Fruit fly (Drosophila melanogaster) whole organism, embryonic: Measurements from ENCODE around the gene CG31098.

Experiments used
- Awh ChIP-seq: fragments of 200-800 bp; sonication (Bioruptor generic); IDR thresholded peaks from 2 replicates; pipeline ENCODE4, ENCODE4 v1.3.6; 2022; ENCODE audit warnings: missing biosample characterization, missing genetic modification characterization
- Bteb2 ChIP-seq: fragments of 200-800 bp; sonication (Bioruptor generic); optimal IDR thresholded peaks from 2 replicates; lab custom pipeline; 2016; ENCODE audit warnings: missing biosample characterization, missing genetic modification characterization
- CG10654 ChIP-seq: fragments of 200-800 bp; sonication (Bioruptor generic); optimal IDR thresholded peaks from 2 replicates; lab custom pipeline; 2016; ENCODE audit warnings: missing biosample characterization, missing genetic modification characterization
- CG11093 ChIP-seq: fragments of 200-800 bp; sonication (Bioruptor generic); IDR thresholded peaks from 3 replicates; pipeline ENCODE4 v1.3.6; 2022; ENCODE audit warnings: missing biosample characterization, missing genetic modification characterization
- CG11696 ChIP-seq: fragments of 200-800 bp; sonication (Bioruptor generic); IDR thresholded peaks from 2 replicates; pipeline ENCODE4 v1.3.6; 2022; ENCODE audit warnings: missing biosample characterization, missing genetic modification characterization
- CG12155 ChIP-seq: fragments of 200-800 bp; sonication (Bioruptor generic); optimal IDR thresholded peaks from 3 replicates; lab custom pipeline; 2016; ENCODE audit warnings: missing biosample characterization, missing genetic modification characterization
- CG15479 ChIP-seq: fragments of 200-800 bp; sonication (Bioruptor generic); optimal IDR thresholded peaks from 3 replicates; lab custom pipeline; 2019; ENCODE audit warnings: missing biosample characterization, mild to moderate bottlenecking, missing genetic modification characterization, moderate library complexity
- CG18011 ChIP-seq: fragments of 200-800 bp; sonication (Bioruptor generic); optimal IDR thresholded peaks from 2 replicates; lab custom pipeline; 2017; ENCODE audit warnings: missing biosample characterization, missing genetic modification characterization, mild to moderate bottlenecking, moderate library complexity, missing genotype
- CG18599 ChIP-seq: fragments of 200-800 bp; sonication (Bioruptor generic); optimal IDR thresholded peaks from 3 replicates; lab custom pipeline; 2017; ENCODE audit warnings: missing biosample characterization, missing genetic modification characterization, mild to moderate bottlenecking, moderate library complexity, missing genetic modification reagents
- CG2202 ChIP-seq: fragments of 200-800 bp; sonication (Bioruptor generic); optimal IDR thresholded peaks from 2 replicates; lab custom pipeline; 2018; ENCODE audit warnings: missing biosample characterization, mild to moderate bottlenecking, missing genetic modification characterization
- CG2712 ChIP-seq: fragments of 200-800 bp; optimal IDR thresholded peaks from 3 replicates; lab custom pipeline; 2019; ENCODE audit warnings: missing biosample characterization, mild to moderate bottlenecking, missing genetic modification characterization, moderate library complexity
- CG2875 ChIP-seq: fragments of 200-800 bp; sonication (Bioruptor generic); optimal IDR thresholded peaks from 2 replicates; lab custom pipeline; 2017; ENCODE audit warnings: missing biosample characterization, mild to moderate bottlenecking, missing genetic modification characterization, missing genetic modification reagents
- CG3065 ChIP-seq: fragments of 200-800 bp; sonication (Bioruptor generic); optimal IDR thresholded peaks from 2 replicates; lab custom pipeline; 2016; ENCODE audit warnings: missing biosample characterization, missing genetic modification characterization
- CG31441 ChIP-seq: fragments of 200-800 bp; sonication (Bioruptor generic); IDR thresholded peaks from 2 replicates; pipeline ENCODE4 v1.3.6; 2022; ENCODE audit warnings: missing biosample characterization, missing genetic modification characterization
- CG32767 ChIP-seq: fragments of 200-800 bp; sonication (Bioruptor generic); IDR thresholded peaks from 2 replicates; pipeline ENCODE4 v1.3.6; 2022; ENCODE audit warnings: missing biosample characterization, missing genetic modification characterization
- CG4360 ChIP-seq: fragments of 200-800 bp; sonication (Bioruptor generic); IDR thresholded peaks from 2 replicates; pipeline ENCODE4 v1.3.6; 2022; ENCODE audit warnings: missing biosample characterization, missing genetic modification characterization
- CG5245 ChIP-seq: fragments of 200-800 bp; sonication (Bioruptor generic); optimal IDR thresholded peaks from 3 replicates; lab custom pipeline; 2016; ENCODE audit warnings: missing biosample characterization, missing genetic modification characterization
- CG6654 ChIP-seq: fragments of 200-800 bp; sonication (Bioruptor generic); optimal IDR thresholded peaks from 2 replicates; lab custom pipeline; 2017; ENCODE audit warnings: missing biosample characterization, mild to moderate bottlenecking, missing genetic modification characterization
- CG7271 ChIP-seq: fragments of 200-800 bp; sonication (Bioruptor generic); optimal IDR thresholded peaks from 2 replicates; lab custom pipeline; 2018; ENCODE audit warnings: missing biosample characterization, mild to moderate bottlenecking, missing genetic modification characterization, moderate library complexity
- CG7928 ChIP-seq: fragments of 200-800 bp; sonication (Bioruptor generic); optimal IDR thresholded peaks from 2 replicates; lab custom pipeline; 2017; ENCODE audit warnings: missing biosample characterization, mild to moderate bottlenecking, missing genetic modification characterization
- CG9215 ChIP-seq: fragments of 200-800 bp; sonication (Bioruptor generic); IDR thresholded peaks from 2 replicates; pipeline ENCODE4 v1.3.6; 2022; ENCODE audit warnings: missing biosample characterization, missing genetic modification characterization
- CG9817 ChIP-seq: fragments of 200-800 bp; sonication (Bioruptor generic); optimal IDR thresholded peaks from 2 replicates; lab custom pipeline; 2018; ENCODE audit warnings: missing biosample characterization, mild to moderate bottlenecking, missing genetic modification characterization, moderate library complexity
- Dip2 ChIP-seq: fragments of 200-800 bp; sonication (Bioruptor generic); IDR thresholded peaks from 2 replicates; pipeline ENCODE4 v1.3.6; 2022; ENCODE audit warnings: missing biosample characterization, missing genetic modification characterization
- Dref ChIP-seq: fragments of 200-800 bp; sonication (Bioruptor generic); IDR thresholded peaks from 2 replicates; pipeline ENCODE4 v1.3.6; 2022; ENCODE audit warnings: missing biosample characterization, missing genetic modification characterization
- Fer3 ChIP-seq: fragments of 200-800 bp; sonication (Bioruptor generic); optimal IDR thresholded peaks from 2 replicates; lab custom pipeline; 2018; ENCODE audit warnings: missing biosample characterization, mild to moderate bottlenecking, missing genetic modification characterization, moderate library complexity
- Gsc ChIP-seq: fragments of 200-800 bp; sonication (Bioruptor generic); IDR thresholded peaks from 2 replicates; pipeline ENCODE4 v1.3.6; 2022; ENCODE audit warnings: missing biosample characterization, missing genetic modification characterization
- Lhr ChIP-seq: fragments of 200-800 bp; sonication (Bioruptor generic); optimal IDR thresholded peaks from 3 replicates; lab custom pipeline; 2017; ENCODE audit warnings: mild to moderate bottlenecking, missing biosample characterization, missing genetic modification reagents, missing genetic modification characterization
- NK7.1 ChIP-seq: fragments of 200-800 bp; sonication (Bioruptor generic); optimal IDR thresholded peaks from 3 replicates; lab custom pipeline; 2016; ENCODE audit warnings: missing biosample characterization, missing genetic modification characterization
- Nf-YC ChIP-seq: fragments of 200-800 bp; optimal IDR thresholded peaks from 3 replicates; lab custom pipeline; 2019; ENCODE audit warnings: missing biosample characterization, mild to moderate bottlenecking, missing genetic modification characterization, moderate library complexity
- Pdp1 ChIP-seq, 2 experiments: fragments of 200-800 bp; sonication (Bioruptor generic); optimal IDR thresholded peaks; 3 replicates each; lab custom pipeline; 2016; ENCODE audit warnings: missing biosample characterization in 2 of 2, missing genetic modification characterization in 2 of 2, mild to moderate bottlenecking in 1 of 2, moderate library complexity in 1 of 2
- Ravus ChIP-seq: fragments of 200-800 bp; sonication (Bioruptor generic); IDR thresholded peaks from 2 replicates; pipeline ENCODE4 v1.3.6; 2022; ENCODE audit warnings: missing biosample characterization, missing genetic modification characterization
- dan ChIP-seq: fragments of 200-800 bp; sonication (Bioruptor generic); IDR thresholded peaks from 2 replicates; pipeline ENCODE4 v1.3.6; 2022; ENCODE audit warnings: missing biosample characterization, missing genetic modification characterization
- disco-r ChIP-seq: fragments of 200-800 bp; sonication (Bioruptor generic); optimal IDR thresholded peaks from 2 replicates; lab custom pipeline; 2016; ENCODE audit warnings: missing biosample characterization, missing genetic modification characterization
- dm ChIP-seq: fragments of 200-800 bp; sonication (Bioruptor generic); optimal IDR thresholded peaks from 3 replicates; lab custom pipeline; 2016; ENCODE audit warnings: missing biosample characterization, missing genetic modification characterization
- grn ChIP-seq: fragments of 200-800 bp; sonication (Bioruptor generic); optimal IDR thresholded peaks from 3 replicates; lab custom pipeline; 2017; ENCODE audit warnings: missing biosample characterization, missing genetic modification characterization
- gsb-n ChIP-seq: fragments of 200-800 bp; sonication (Bioruptor generic); optimal IDR thresholded peaks from 3 replicates; lab custom pipeline; 2018; ENCODE audit warnings: missing biosample characterization, mild to moderate bottlenecking, missing genetic modification characterization
- hb ChIP-seq: fragments of 200-800 bp; sonication (Bioruptor generic); IDR thresholded peaks from 3 replicates; pipeline ENCODE4 v1.3.6; 2022; ENCODE audit warnings: missing biosample characterization, missing genetic modification characterization; ENCODE audit not compliant: partially characterized antibody
- inv ChIP-seq: fragments of 200-800 bp; sonication (Bioruptor generic); IDR thresholded peaks from 2 replicates; pipeline ENCODE4 v1.3.6; 2022; ENCODE audit warnings: missing biosample characterization, missing genetic modification characterization; ENCODE audit not compliant: partially characterized antibody
- knrl ChIP-seq: fragments of 200-800 bp; sonication (Bioruptor generic); IDR thresholded peaks from 3 replicates; pipeline ENCODE4 v1.3.6; 2022; ENCODE audit warnings: missing biosample characterization, missing genetic modification characterization; ENCODE audit not compliant: partially characterized antibody
- mam ChIP-seq: fragments of 200-800 bp; sonication (Bioruptor generic); optimal IDR thresholded peaks from 3 replicates; lab custom pipeline; 2016; ENCODE audit warnings: missing biosample characterization, missing genetic modification characterization
- nmo ChIP-seq: fragments of 200-800 bp; sonication (Bioruptor generic); optimal IDR thresholded peaks from 2 replicates; lab custom pipeline; 2018; ENCODE audit warnings: missing biosample characterization, mild to moderate bottlenecking, missing genetic modification characterization, moderate library complexity
- pan ChIP-seq, 4 experiments: fragments of >200 bp in 3 of 4; fragments of 200-800 bp in 1 of 4; sonication (Bioruptor generic) in 1 of 4; optimal IDR thresholded peaks in 3 of 4; IDR thresholded peaks in 1 of 4; 2 replicates each; pipeline versions ENCODE4 v1.3.6 to Lab custom; 2017 to 2022; ENCODE audit warnings: missing biosample characterization in 2 of 4, missing genetic modification characterization in 2 of 4, mixed read lengths in 1 of 4
- pfk ChIP-seq: fragments of 200-800 bp; sonication (Bioruptor generic); optimal IDR thresholded peaks from 2 replicates; lab custom pipeline; 2018; ENCODE audit warnings: missing biosample characterization, mild to moderate bottlenecking, missing genetic modification characterization, moderate library complexity
- psq ChIP-seq: fragments of 200-800 bp; sonication (Bioruptor generic); optimal IDR thresholded peaks from 2 replicates; lab custom pipeline; 2017; ENCODE audit warnings: missing biosample characterization, missing genetic modification characterization
- sc ChIP-seq, 3 experiments: fragments of >200 bp in 2 of 3; fragments of 200-800 bp in 1 of 3; sonication (Bioruptor generic) in 1 of 3; optimal IDR thresholded peaks; 2 replicates in 2 of 3; 3 replicates in 1 of 3; lab custom pipeline; 2017; ENCODE audit warnings: mild to moderate bottlenecking in 1 of 3, missing biosample characterization in 1 of 3, missing genetic modification characterization in 1 of 3, missing genetic modification reagents in 1 of 3
- sens ChIP-seq: fragments of 200-800 bp; sonication (Bioruptor generic); peaks from one replicate; lab custom pipeline; 2016; ENCODE audit warnings: missing biosample characterization, missing genetic modification characterization
- sr ChIP-seq: fragments of 200-800 bp; sonication (Bioruptor generic); IDR thresholded peaks from 3 replicates; pipeline ENCODE4 v1.3.6; 2022; ENCODE audit warnings: missing biosample characterization, missing genetic modification characterization
- tgo ChIP-seq: fragments of 200-800 bp; sonication (Bioruptor generic); IDR thresholded peaks from 3 replicates; pipeline ENCODE4 v1.3.6; 2022; ENCODE audit warnings: missing biosample characterization, missing genetic modification characterization
- unpg ChIP-seq: fragments of 200-800 bp; sonication (Bioruptor generic); optimal IDR thresholded peaks from 3 replicates; lab custom pipeline; 2018; ENCODE audit warnings: missing biosample characterization, mild to moderate bottlenecking, missing genetic modification characterization, moderate library complexity

Gene CG31098

dm6 chr3R:25247379-25247869 is 45.4 kb downstream of the CG31098 start, which contains the start of the genes RpS27 and Nup37 (continued):
- TF ChIP-seq tgo (peak; percentile 95), CG6654 (GFP tag; lab: Kevin White, UChicago) (peak; percentile 94), Dref (GFP tag; lab: Robert Waterston, UW) (peak; percentile 59), CG10654 (GFP tag; lab: Kevin White, UChicago) (peak; percentile 99), CG7928 (peak; percentile 82), sens (GFP tag; lab: Kevin White, UChicago) (peak; percentile 99), CG3065 (GFP tag; lab: Kevin White, UChicago) (peak; percentile 98), CG2875 (GFP tag; lab: Kevin White, UChicago) (peak; percentile 98), Awh (GFP tag; lab: Robert Waterston, UW) (peak; percentile 98), hb (GFP tag; lab: Robert Waterston, UW) (no peak), sc (optimal IDR thresholded peaks at IDR 0.05; lab: Kevin White, UChicago) (no peak), sc (GFP tag; optimal IDR thresholded peaks at IDR 0.05; lab: Kevin White, UChicago) (peak; percentile 97), pfk (GFP tag; lab: Kevin White, UChicago) (peak; percentile 90), Fer3 (peak; percentile 98), Pdp1 (GFP tag; optimal IDR thresholded peaks at IDR 0.05; lab: Kevin White, UChicago) (peak; percentile 94 to 97), Dip2 (0 out of 2 replicates have a peak, but pooled peaks have one; percentile 14), Lhr (GFP tag; lab: Kevin White, UChicago) (peak; percentile 97), NK7.1 (peak; percentile 99), Bteb2 (GFP tag; lab: Kevin White, UChicago) (peak; percentile 97), pan (optimal IDR thresholded peaks at IDR 0.05; lab: Kevin White, UChicago) (no peak), pan (GFP tag; optimal IDR thresholded peaks at IDR 0.05 in 1 of 2, IDR thresholded peaks at IDR 0.05 in 1 of 2) (peak in 1 of 2 experiments; percentile 97), CG9817 (tag; lab: Kevin White, UChicago) (peak; percentile 99), Nf-YC (tag; lab: Kevin White, UChicago) (peak; percentile 88), CG12155 (GFP tag; lab: Kevin White, UChicago) (peak; percentile 93), psq (GFP tag; lab: Kevin White, UChicago) (peak; percentile 94), knrl (GFP tag; lab: Robert Waterston, UW) (0 out of 3 replicates have a peak, but pooled peaks have one; percentile 44), unpg (peak; percentile 95), nmo (peak; percentile 97), grn (GFP tag; lab: Kevin White, UChicago) (peak; percentile 96), CG11696 (peak; percentile 84), gsb-n (tag; lab: Kevin White, UChicago) (peak; percentile 95), Gsc (GFP tag; lab: Robert Waterston, UW) (peak; percentile 83; the same call in 1 of the 2 replicates), dan (no peak; the same call in 1 of the 2 replicates), mam (GFP tag; lab: Kevin White, UChicago) (peak; percentile 98), CG9215 (GFP tag; lab: Robert Waterston, UW) (peak; percentile 91), CG11093 (GFP tag; lab: Robert Waterston, UW) (peak; percentile 85), inv (GFP tag; lab: Robert Waterston, UW) (no peak), CG7271 (tag; lab: Kevin White, UChicago) (peak; percentile 99), disco-r (GFP tag; lab: Kevin White, UChicago) (peak; percentile 98), CG18011 (peak; percentile 92), Ravus (peak; percentile 72), CG2202 (peak; percentile 96), CG15479 (GFP tag; lab: Kevin White, UChicago) (peak; percentile 75), dm (GFP tag; lab: Kevin White, UChicago) (peak; percentile 99), CG5245 (peak; percentile 98), CG2712 (tag; lab: Kevin White, UChicago) (peak; percentile 94), CG32767 (peak; percentile 80), sr (GFP tag; lab: Robert Waterston, UW) (peak; percentile 98), CG18599 (peak; percentile 98), CG31441 (GFP tag; lab: Robert Waterston, UW) (peak; percentile 98), CG4360 (GFP tag; lab: Robert Waterston, UW) (peak; percentile 67)
